Worm (Caenorhabditis elegans): ENCODE data around the gene txt-18.

DNA sequence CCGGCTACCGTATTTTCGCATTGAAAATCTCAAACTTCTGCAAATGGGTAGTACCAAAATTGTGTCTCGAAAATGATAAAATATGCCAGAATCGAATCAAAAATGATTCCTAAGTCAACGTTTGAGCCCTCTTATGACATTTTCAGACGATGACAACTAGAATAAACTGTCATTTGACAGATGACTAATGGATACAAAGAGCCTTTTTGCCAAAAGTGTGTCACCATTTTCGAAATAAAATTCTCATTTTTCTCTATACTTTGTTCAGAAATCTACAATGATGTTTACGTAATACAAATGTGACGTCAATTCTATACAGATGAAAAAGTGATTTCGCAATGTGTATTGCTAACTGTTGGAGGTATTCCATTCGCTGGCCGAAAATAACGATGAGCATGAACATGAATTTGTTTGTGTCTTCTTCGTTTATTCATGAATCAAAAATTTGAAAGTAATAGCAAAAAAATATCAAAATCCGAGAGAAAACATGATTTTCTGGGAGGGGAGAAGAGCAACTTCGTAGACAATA, 2.7 kb downstream of the txt-18 start:
- no peak for TF ChIP-seq ces-1 (GFP tag; optimal IDR thresholded peaks at IDR 0.05)
- no peak for TF ChIP-seq nhr-28 (tag; optimal IDR thresholded peaks at IDR 0.05)
- peak; percentile 5 for TF ChIP-seq cnd-1 (tag; optimal IDR thresholded peaks at IDR 0.05)
- TF ChIP-seq unc-62 (GFP tag; optimal IDR thresholded peaks at IDR 0.05): no peak
- no peak for TF ChIP-seq nhr-12 (tag; optimal IDR thresholded peaks at IDR 0.05)
- no peak for TF ChIP-seq mab-5 (tag; optimal IDR thresholded peaks at IDR 0.05)
- TF ChIP-seq elt-1 (tag; optimal IDR thresholded peaks at IDR 0.05; ENCODE audit: borderline replicate concordance, insufficient read depth): no peak
- TF ChIP-seq unc-120 (tag; optimal IDR thresholded peaks at IDR 0.05; ENCODE audit: poor library complexity, severe bottlenecking): no peak
- no peak for TF ChIP-seq lsy-2 (tag; optimal IDR thresholded peaks at IDR 0.05)
- TF ChIP-seq nhr-76 (tag; optimal IDR thresholded peaks at IDR 0.05): no peak
- no peak for TF ChIP-seq snpc-4 (tag; optimal IDR thresholded peaks at IDR 0.05)
- no peak for TF ChIP-seq M03D4.4 (tag; optimal IDR thresholded peaks at IDR 0.05)
- TF ChIP-seq elt-3 (tag; optimal IDR thresholded peaks at IDR 0.05): no peak
